Fruit fly (Drosophila melanogaster): ENCODE results near the gene ssp3.

DNA sequence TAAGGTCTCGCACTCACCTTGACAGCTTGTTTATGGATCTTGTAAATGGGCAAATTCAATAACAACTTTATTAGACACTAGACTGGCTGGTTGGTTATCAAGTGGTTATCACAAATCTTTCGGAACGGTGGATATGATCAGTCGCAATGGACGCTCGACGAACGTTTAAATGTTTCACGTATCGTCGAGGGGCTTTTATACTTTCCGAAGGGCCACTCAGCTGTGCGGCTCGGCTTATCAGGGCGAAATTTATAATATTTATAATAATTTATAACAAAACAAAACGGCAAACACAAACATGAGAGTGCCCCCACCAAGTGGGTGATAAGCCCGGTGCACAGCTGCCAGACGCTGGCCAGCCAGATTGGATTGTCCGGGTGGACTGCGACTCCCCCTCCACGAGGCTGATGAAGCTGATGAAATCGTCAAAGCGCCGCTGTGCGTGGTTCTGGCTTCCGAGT lies 10.5 kb upstream of the ssp3 start, which contains the start of gene CG10621:
- TF ChIP-seq h (GFP tag; optimal IDR thresholded peaks at IDR 0.05) (peak; percentile 34), OdsH (GFP tag; optimal IDR thresholded peaks at IDR 0.05) (no peak), pan (optimal IDR thresholded peaks at IDR 0.05) (no peak), CG9705 (GFP tag; optimal IDR thresholded peaks at IDR 0.05) (no peak), psq (GFP tag; optimal IDR thresholded peaks at IDR 0.05) (no peak), Mio (GFP tag; optimal IDR thresholded peaks at IDR 0.05) (no peak), lola (GFP tag; optimal IDR thresholded peaks at IDR 0.05) (no peak), Vsx2 (GFP tag; optimal IDR thresholded peaks at IDR 0.05; ENCODE audit: partially characterized antibody) (no peak), sv (GFP tag; optimal IDR thresholded peaks at IDR 0.05) (no peak), Myc (optimal IDR thresholded peaks at IDR 0.05) (no peak)

Data from whole organism, wandering third instar larva.